Worm (Caenorhabditis elegans) whole organism, late embryonic: ENCODE results near the gene Y7A9A.1.

Source experiments
- ahr-1 ChIP-seq: sonication (generic microtip); optimal IDR thresholded peaks from 2 replicates; lab custom pipeline; 2016; ENCODE audit warnings: missing genetic modification characterization, missing compliant biosample characterization
- ama-1 ChIP-seq: fragments of 150-350 bp; optimal IDR thresholded peaks from 2 replicates; lab custom pipeline; 2014
- ceh-9 ChIP-seq: sonication (generic microtip); optimal IDR thresholded peaks from 2 replicates; lab custom pipeline; 2016; ENCODE audit warnings: mild to moderate bottlenecking, missing genetic modification characterization, inconsistent platforms, missing compliant biosample characterization
- dmd-4 ChIP-seq: sonication (generic microtip); optimal IDR thresholded peaks from 2 replicates; lab custom pipeline; 2016; ENCODE audit warnings: borderline replicate concordance, missing genetic modification characterization, missing compliant biosample characterization
- ets-4 ChIP-seq: sonication (generic microtip); optimal IDR thresholded peaks from 2 replicates; lab custom pipeline; 2016; ENCODE audit warnings: missing genetic modification characterization, missing compliant biosample characterization
- fkh-10 ChIP-seq: fragments of 150-350 bp; optimal IDR thresholded peaks from 2 replicates; lab custom pipeline; 2014; ENCODE audit warnings: missing biosample characterization, missing genetic modification reagents, missing genetic modification characterization
- hlh-15 ChIP-seq: sonication (generic microtip); optimal IDR thresholded peaks from 2 replicates; lab custom pipeline; 2016; ENCODE audit warnings: missing genetic modification characterization, missing compliant biosample characterization
- mec-3 ChIP-seq: sonication (generic microtip); optimal IDR thresholded peaks from 2 replicates; lab custom pipeline; 2016; ENCODE audit warnings: borderline replicate concordance, missing genetic modification characterization, missing compliant biosample characterization
- nhr-11 ChIP-seq: fragments of 150-350 bp; optimal IDR thresholded peaks from 2 replicates; lab custom pipeline; 2014; ENCODE audit warnings: missing biosample characterization, missing genetic modification characterization
- pha-4 ChIP-seq: fragments of 150-350 bp; optimal IDR thresholded peaks from 2 replicates; lab custom pipeline; 2018; ENCODE audit warnings: missing biosample characterization, missing genetic modification reagents, missing genetic modification characterization
- rnt-1 ChIP-seq: sonication (generic microtip); optimal IDR thresholded peaks from 2 replicates; lab custom pipeline; 2016; ENCODE audit warnings: missing genetic modification characterization, missing compliant biosample characterization
- sdc-2 ChIP-seq: sonication (generic microtip); optimal IDR thresholded peaks from 2 replicates; lab custom pipeline; 2016; ENCODE audit warnings: missing genotype, missing genetic modification characterization, missing compliant biosample characterization

- TF ChIP-seq nhr-11 (tag; lab: Kevin White, UChicago) (no peak), dmd-4 (tag; lab: Kevin White, UChicago) (no peak), hlh-15 (tag; lab: Kevin White, UChicago) (no peak), ceh-9 (tag; lab: Kevin White, UChicago) (no peak), ahr-1 (tag; lab: Kevin White, UChicago) (no peak), sdc-2 (tag; lab: Kevin White, UChicago) (no peak), rnt-1 (tag; lab: Kevin White, UChicago) (no peak), mec-3 (tag; lab: Kevin White, UChicago) (no peak), ama-1 (lab: Kevin White, UChicago) (no peak), fkh-10 (GFP tag; lab: Kevin White, UChicago) (no peak), pha-4 (tag; lab: Kevin White, UChicago) (no peak), ets-4 (no peak)
Measured at ce11 chrIV:16196717-16197116, at the start of gene Y7A9A.1.
